Worm (Caenorhabditis elegans): ENCODE results near the gene F40A3.6.

- no peak for TF ChIP-seq Y56A3A.18 (GFP tag; IDR thresholded peaks at IDR 0.05)
- TF ChIP-seq ceh-58 (GFP tag; IDR thresholded peaks at IDR 0.05): no peak
- no peak for TF ChIP-seq ztf-3 (GFP tag; optimal IDR thresholded peaks at IDR 0.05)
- TF ChIP-seq dpff-1 (tag; optimal IDR thresholded peaks at IDR 0.05): no peak
- TF ChIP-seq attf-3 (GFP tag; conservative IDR thresholded peaks at IDR 0.05): no peak
- TF ChIP-seq ceh-40 (GFP tag; IDR thresholded peaks at IDR 0.05): no peak
- no peak for TF ChIP-seq zim-3 (tag; optimal IDR thresholded peaks at IDR 0.05)
- no peak for TF ChIP-seq snpc-1.3 (tag; optimal IDR thresholded peaks at IDR 0.05; ENCODE audit: insufficient read depth)
- TF ChIP-seq efl-1 (GFP tag; optimal IDR thresholded peaks at IDR 0.05): no peak
- no peak for TF ChIP-seq F33H1.4 (GFP tag; IDR thresholded peaks at IDR 0.05)
- TF ChIP-seq pha-4 (tag; optimal IDR thresholded peaks at IDR 0.05): no peak
- TF ChIP-seq lir-1 (GFP tag; conservative IDR thresholded peaks at IDR 0.05): no peak
Observed at ce11 chrV:7893812-7894381, at the start of gene F40A3.6.
